Worm (Caenorhabditis elegans) whole organism, L4 larva: ENCODE data around the gene ins-9.

Experiments used
- T20F7.1 ChIP-seq: fragments of 200-800 bp; sonication (Bioruptor generic); optimal IDR thresholded peaks from 2 replicates; lab custom pipeline; 2018; ENCODE audit warnings: mild to moderate bottlenecking, missing genetic modification characterization, missing compliant biosample characterization
- Y5F2A.4 ChIP-seq: fragments of 200-800 bp; sonication (Bioruptor generic); optimal IDR thresholded peaks from 2 replicates; lab custom pipeline; 2018; ENCODE audit warnings: mild to moderate bottlenecking, missing genetic modification characterization, missing compliant biosample characterization
- lin-13 ChIP-seq: fragments of 150-350 bp; optimal IDR thresholded peaks from 2 replicates; lab custom pipeline; 2014; ENCODE audit warnings: missing biosample characterization, missing genetic modification reagents, missing genetic modification characterization
- madf-9 ChIP-seq: fragments of 200-800 bp; sonication (Bioruptor generic); conservative IDR thresholded peaks from 2 replicates; pipeline ENCODE4 v1.3.6; 2022; ENCODE audit warnings: missing genetic modification reagents, missing genetic modification characterization, missing compliant biosample characterization
- mdl-1 ChIP-seq, 2 experiments: fragments of 150-350 bp in 1 of 2; sonication (generic microtip) in 1 of 2; optimal IDR thresholded peaks; 2 replicates each; lab custom pipeline; 2014 to 2017; ENCODE audit warnings: missing biosample characterization in 2 of 2, missing genetic modification characterization in 2 of 2
- mxl-3 ChIP-seq: fragments of 200-800 bp; sonication (Bioruptor generic); optimal IDR thresholded peaks from 2 replicates; lab custom pipeline; 2018; ENCODE audit warnings: mild to moderate bottlenecking, missing genetic modification characterization, missing compliant biosample characterization
- nhr-11 ChIP-seq: fragments of 150-350 bp; optimal IDR thresholded peaks from 2 replicates; lab custom pipeline; 2014; ENCODE audit warnings: missing biosample characterization, missing genetic modification characterization
- nhr-6 ChIP-seq: fragments of 150-350 bp; optimal IDR thresholded peaks from 2 replicates; lab custom pipeline; 2014; ENCODE audit warnings: missing biosample characterization, missing genetic modification characterization
- skn-1 ChIP-seq: fragments of 150-350 bp; optimal IDR thresholded peaks from 2 replicates; lab custom pipeline; 2014; ENCODE audit warnings: missing biosample characterization, missing genetic modification characterization
- tag-97 ChIP-seq: fragments of 200-800 bp; sonication (Bioruptor generic); IDR thresholded peaks from 2 replicates; pipeline ENCODE4 v1.3.6; 2022; ENCODE audit warnings: missing genetic modification characterization, missing compliant biosample characterization
- unc-130 ChIP-seq: sonication (generic microtip); optimal IDR thresholded peaks from 2 replicates; lab custom pipeline; 2016; ENCODE audit warnings: missing genetic modification reagents, missing genetic modification characterization, missing compliant biosample characterization
- unc-62 ChIP-seq, 3 experiments: fragments of 150-350 bp in 1 of 3; sonication (generic microtip); optimal IDR thresholded peaks in 2 of 3; peaks in 1 of 3; 1 replicate in 1 of 3; 2 replicates in 2 of 3; lab custom pipeline; 2014 to 2017; ENCODE audit warnings: missing biosample characterization in 3 of 3, missing genetic modification characterization in 3 of 3, missing genetic modification reagents in 3 of 3, missing genotype in 1 of 3

DNA sequence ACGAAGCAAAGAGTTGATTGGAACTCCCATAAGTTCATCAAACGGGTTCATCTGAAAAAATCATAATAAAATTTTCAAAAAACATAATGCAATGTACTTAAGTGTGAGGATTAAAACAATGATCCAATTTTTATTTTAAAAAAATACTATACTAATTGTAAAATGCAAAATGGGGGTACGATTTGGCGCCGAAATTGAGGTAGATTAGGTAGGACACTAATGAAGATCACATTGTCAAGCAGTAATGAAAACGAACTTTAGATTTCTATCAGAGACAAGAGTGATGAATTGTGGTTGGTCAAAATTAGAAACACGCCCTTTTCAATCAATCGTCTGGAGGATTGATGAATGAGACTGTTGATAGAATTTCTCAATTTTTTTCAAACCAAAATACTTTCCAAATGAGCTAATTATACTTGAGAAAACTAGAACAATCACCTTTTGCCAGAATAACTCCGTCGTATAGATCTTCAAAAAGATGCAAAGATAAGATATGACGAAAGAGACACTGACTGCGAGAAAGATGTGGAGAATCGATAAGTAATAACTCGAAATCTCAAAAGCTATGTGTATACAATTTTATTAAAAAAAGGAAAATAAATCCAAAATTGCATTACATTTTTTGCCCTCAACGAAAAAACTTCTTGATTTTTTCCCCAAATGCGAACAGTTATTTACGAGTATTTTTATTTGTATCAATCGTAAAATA lies 8.4 kb downstream of the ins-9 start, which contains the start of gene C06E2.5:
- TF ChIP-seq tag-97 (GFP tag; lab: Robert Waterston, UW) (no peak), nhr-11 (no peak), lin-13 (GFP tag; lab: Kevin White, UChicago) (no peak), mxl-3 (GFP tag; lab: Kevin White, UChicago) (no peak), madf-9 (GFP tag; lab: Robert Waterston, UW) (no peak), mdl-1 (tag; optimal IDR thresholded peaks at IDR 0.05; lab: Kevin White, UChicago) (no peak), nhr-6 (tag; lab: Kevin White, UChicago) (no peak), unc-130 (no peak), Y5F2A.4 (no peak), skn-1 (no peak), T20F7.1 (GFP tag; lab: Kevin White, UChicago) (no peak), unc-62 (GFP tag; optimal IDR thresholded peaks at IDR 0.05 in 1 of 2; lab: Kevin White, UChicago) (peak in 1 of 2 experiments; percentile 45), unc-62 (tag; optimal IDR thresholded peaks at IDR 0.05; lab: Kevin White, UChicago) (no peak)
